Worm (Caenorhabditis elegans) whole organism, L4/young adult: ENCODE measurements around the gene Y48E1B.3.

Experiments
- W03F9.2 ChIP-seq: fragments of 150-350 bp; optimal IDR thresholded peaks from 2 replicates; lab custom pipeline; 2014; ENCODE audit warnings: missing biosample characterization, missing genetic modification characterization
- dao-5 ChIP-seq: sonication (generic microtip); optimal IDR thresholded peaks from 2 replicates; lab custom pipeline; 2016; ENCODE audit warnings: missing genotype, missing genetic modification characterization, moderate library complexity, missing compliant biosample characterization
- him-1 ChIP-seq: sonication (generic microtip); optimal IDR thresholded peaks from 2 replicates; lab custom pipeline; 2016; ENCODE audit warnings: missing genotype, missing genetic modification reagents, missing genetic modification characterization, missing compliant biosample characterization

- no peak for TF ChIP-seq him-1
- no peak for TF ChIP-seq dao-5 (tag; lab: Kevin White, UChicago)
- no peak for TF ChIP-seq W03F9.2 (tag; lab: Kevin White, UChicago)
Measured at ce11 chrII:13560553-13560952, 7.2 kb downstream of the Y48E1B.3 start.
